Fruit fly (Drosophila melanogaster) whole organism, adult: ENCODE measurements around the gene Grl62b.

Experiments used
- CG11617 ChIP-seq: fragments of 200-800 bp; sonication (Bioruptor generic); optimal IDR thresholded peaks from 2 replicates; lab custom pipeline; 2017; ENCODE audit warnings: mild to moderate bottlenecking, missing biosample characterization, missing genetic modification reagents, missing genetic modification characterization
- CG33017 ChIP-seq: fragments of 200-800 bp; sonication (Bioruptor generic); optimal IDR thresholded peaks from 2 replicates; lab custom pipeline; 2018; ENCODE audit warnings: missing biosample characterization, mild to moderate bottlenecking, missing genetic modification characterization, moderate library complexity
- Crg-1 ChIP-seq: fragments of 200-800 bp; sonication (Bioruptor generic); optimal IDR thresholded peaks from 2 replicates; lab custom pipeline; 2016; ENCODE audit warnings: missing biosample characterization, missing genetic modification characterization
- cic ChIP-seq: fragments of 200-800 bp; sonication (Bioruptor generic); optimal IDR thresholded peaks from 2 replicates; lab custom pipeline; 2017; ENCODE audit warnings: missing biosample characterization, mild to moderate bottlenecking, missing genetic modification characterization, moderate library complexity
- kay ChIP-seq: fragments of 200-800 bp; sonication (Bioruptor generic); peaks from one replicate; lab custom pipeline; 2016; ENCODE audit warnings: missing biosample characterization, missing genetic modification characterization, borderline replicate concordance
- pad ChIP-seq: fragments of 200-800 bp; sonication (Bioruptor generic); optimal IDR thresholded peaks from 3 replicates; lab custom pipeline; 2017; ENCODE audit warnings: missing biosample characterization, missing genetic modification characterization, mild to moderate bottlenecking, moderate library complexity, missing genetic modification reagents
- toe ChIP-seq: fragments of 200-800 bp; sonication (Bioruptor generic); optimal IDR thresholded peaks from 2 replicates; lab custom pipeline; 2016; ENCODE audit warnings: missing biosample characterization, missing genetic modification characterization

- TF ChIP-seq cic (no peak), Crg-1 (GFP tag; lab: Kevin White, UChicago) (no peak), kay (GFP tag; lab: Kevin White, UChicago) (no peak), pad (GFP tag; lab: Kevin White, UChicago) (no peak), CG11617 (no peak), CG33017 (tag; lab: Kevin White, UChicago) (no peak), toe (GFP tag; lab: Kevin White, UChicago) (no peak)
Measured at dm6 chr3L:2023291-2023690, at the start of gene Grl62b.
